Worm (Caenorhabditis elegans) whole organism, L4 larva: ENCODE results near the gene T16G12.8.

Experiments used
- ama-1 ChIP-seq: fragments of 150-350 bp; optimal IDR thresholded peaks from 2 replicates; lab custom pipeline; 2014; ENCODE audit warnings: inconsistent platforms, mixed read lengths
- dmd-8 ChIP-seq: fragments of 200-800 bp; sonication (Bioruptor generic); IDR thresholded peaks from 2 replicates; pipeline ENCODE4 v1.3.6; 2022; ENCODE audit warnings: missing genetic modification characterization, missing compliant biosample characterization
- unc-62 ChIP-seq, 3 experiments: fragments of 150-350 bp in 1 of 3; sonication (generic microtip); optimal IDR thresholded peaks in 2 of 3; peaks in 1 of 3; 1 replicate in 1 of 3; 2 replicates in 2 of 3; lab custom pipeline; 2014 to 2017; ENCODE audit warnings: missing biosample characterization in 3 of 3, missing genetic modification characterization in 3 of 3, missing genetic modification reagents in 3 of 3, missing genotype in 1 of 3

DNA sequence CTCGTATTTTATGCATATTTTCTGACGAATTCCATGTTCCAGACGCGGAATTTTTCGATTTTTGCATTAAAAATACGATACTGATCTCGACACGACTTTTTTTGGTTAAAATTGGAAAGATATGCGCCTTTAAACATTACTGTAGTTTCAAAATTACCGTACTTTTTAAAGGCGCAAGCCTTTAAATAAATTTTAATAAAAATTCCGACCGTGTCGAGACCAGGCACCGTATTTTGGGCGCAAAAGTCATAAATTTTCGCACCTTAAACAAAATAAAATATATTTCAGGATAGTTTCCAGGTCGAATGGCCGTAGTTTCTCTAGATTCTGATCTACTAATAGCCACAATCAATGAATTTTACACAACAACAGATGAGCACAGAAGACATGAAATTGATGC is 10.2 kb downstream of the T16G12.8 start, which contains the start of gene T16G12.6:
- TF ChIP-seq dmd-8 (no peak), unc-62 (GFP tag; optimal IDR thresholded peaks at IDR 0.05 in 1 of 2; lab: Kevin White, UChicago) (no peak), unc-62 (tag; optimal IDR thresholded peaks at IDR 0.05; lab: Kevin White, UChicago) (no peak), ama-1 (lab: Kevin White, UChicago) (no peak)
